Worm (Caenorhabditis elegans) whole organism, young adult: ENCODE data around the gene mrpl-49.
A peak's percentile ranks its signal among the peaks of the same experiment; 100 is the strongest.

Source experiments
- B0261.1 ChIP-seq: sonication (generic microtip); optimal IDR thresholded peaks from 2 replicates; lab custom pipeline; 2016; ENCODE audit warnings: mild to moderate bottlenecking, missing genetic modification characterization, moderate library complexity, missing compliant biosample characterization
- F23B12.7 ChIP-seq: sonication (generic microtip); optimal IDR thresholded peaks from 2 replicates; lab custom pipeline; 2017; ENCODE audit warnings: missing genetic modification characterization, mild to moderate bottlenecking, missing compliant biosample characterization, antibody characterized with exemption, moderate library complexity; ENCODE audit not compliant: insufficient read depth
- F49E8.2 ChIP-seq: sonication (generic microtip); optimal IDR thresholded peaks from 3 replicates; lab custom pipeline; 2017; ENCODE audit warnings: missing genetic modification characterization, mild to moderate bottlenecking, missing compliant biosample characterization, antibody characterized with exemption, moderate library complexity; ENCODE audit not compliant: insufficient read depth
- F52B5.7 ChIP-seq: sonication (generic microtip); optimal IDR thresholded peaks from 2 replicates; lab custom pipeline; 2016; ENCODE audit warnings: mild to moderate bottlenecking, missing genetic modification characterization, missing compliant biosample characterization
- K12H6.12 ChIP-seq: fragments of 200-800 bp; sonication (Bioruptor generic); optimal IDR thresholded peaks from 2 replicates; lab custom pipeline; 2018; ENCODE audit warnings: mild to moderate bottlenecking, missing genetic modification characterization, missing compliant biosample characterization
- T07F8.4 ChIP-seq: sonication (generic microtip); optimal IDR thresholded peaks from 2 replicates; lab custom pipeline; 2016; ENCODE audit warnings: mild to moderate bottlenecking, missing genetic modification characterization, moderate library complexity, missing compliant biosample characterization
- Y53G8AR.9 ChIP-seq: fragments of 200-800 bp; sonication (Bioruptor generic); conservative IDR thresholded peaks from 2 replicates; pipeline ENCODE4 v1.3.6; 2022; ENCODE audit warnings: missing genetic modification reagents, missing genetic modification characterization, missing compliant biosample characterization
- aptf-2 ChIP-seq: fragments of 200-800 bp; sonication (Bioruptor generic); conservative IDR thresholded peaks from 2 replicates; pipeline ENCODE4 v1.3.6; 2022; ENCODE audit warnings: missing genetic modification reagents, missing genetic modification characterization, missing compliant biosample characterization
- atf-7 ChIP-seq: sonication (generic microtip); optimal IDR thresholded peaks from 2 replicates; lab custom pipeline; 2017; ENCODE audit warnings: mild to moderate bottlenecking, missing genetic modification characterization, missing compliant biosample characterization
- attf-3 ChIP-seq: fragments of 200-800 bp; sonication (Bioruptor generic); conservative IDR thresholded peaks from 2 replicates; pipeline ENCODE4 v1.3.6; 2022; ENCODE audit warnings: missing genetic modification reagents, missing genetic modification characterization, missing compliant biosample characterization
- ccch-3 ChIP-seq: fragments of 200-800 bp; sonication (Bioruptor generic); optimal IDR thresholded peaks from 2 replicates; lab custom pipeline; 2018; ENCODE audit warnings: mild to moderate bottlenecking, missing genetic modification characterization, missing compliant biosample characterization
- cebp-1 ChIP-seq, 2 experiments: fragments of 200-800 bp in 1 of 2; sonication (Bioruptor generic) in 1 of 2; sonication (generic microtip) in 1 of 2; IDR thresholded peaks in 1 of 2; optimal IDR thresholded peaks in 1 of 2; 2 replicates each; pipeline versions ENCODE4 v1.3.6 to Lab custom; 2017 to 2022; ENCODE audit warnings: missing compliant biosample characterization in 2 of 2, missing genetic modification characterization in 2 of 2, mild to moderate bottlenecking in 1 of 2, missing genetic modification reagents in 1 of 2, moderate library complexity in 1 of 2
- ceh-100 ChIP-seq: fragments of 200-800 bp; sonication (Bioruptor generic); IDR thresholded peaks from 2 replicates; pipeline ENCODE4 v1.3.6; 2022; ENCODE audit warnings: missing genetic modification reagents, missing genetic modification characterization, missing compliant biosample characterization
- ceh-58 ChIP-seq: fragments of 200-800 bp; sonication (Bioruptor generic); IDR thresholded peaks from 2 replicates; pipeline ENCODE4 v1.3.6; 2022; ENCODE audit warnings: missing genetic modification characterization, missing compliant biosample characterization
- ceh-79 ChIP-seq: sonication (generic microtip); optimal IDR thresholded peaks from 2 replicates; lab custom pipeline; 2017; ENCODE audit warnings: mild to moderate bottlenecking, missing genetic modification characterization, missing compliant biosample characterization
- die-1 ChIP-seq: sonication (generic microtip); optimal IDR thresholded peaks from 2 replicates; lab custom pipeline; 2016; ENCODE audit warnings: missing genotype, mild to moderate bottlenecking, missing genetic modification characterization, missing compliant biosample characterization
- dox-1 ChIP-seq: fragments of 200-800 bp; sonication (Bioruptor generic); IDR thresholded peaks from 2 replicates; pipeline ENCODE4 v1.3.6; 2022; ENCODE audit warnings: missing genetic modification reagents, missing genetic modification characterization, missing compliant biosample characterization
- dpl-1 ChIP-seq: fragments of 150-350 bp; optimal IDR thresholded peaks from 2 replicates; lab custom pipeline; 2014; ENCODE audit warnings: missing biosample characterization, missing genetic modification reagents, missing genetic modification characterization
- efl-1 ChIP-seq: fragments of 150-350 bp; optimal IDR thresholded peaks from 2 replicates; lab custom pipeline; 2014; ENCODE audit warnings: missing biosample characterization, missing genetic modification reagents, missing genetic modification characterization
- egl-44 ChIP-seq: fragments of 200-800 bp; sonication (Bioruptor generic); IDR thresholded peaks from 2 replicates; pipeline ENCODE4 v1.3.6; 2022; ENCODE audit warnings: missing genetic modification reagents, missing genetic modification characterization, missing compliant biosample characterization
- fkh-3 ChIP-seq: sonication (generic microtip); optimal IDR thresholded peaks from 2 replicates; lab custom pipeline; 2016; ENCODE audit warnings: mild to moderate bottlenecking, missing genetic modification characterization, missing compliant biosample characterization
- gei-17 ChIP-seq: fragments of 200-800 bp; sonication (Bioruptor generic); optimal IDR thresholded peaks from 2 replicates; lab custom pipeline; 2018; ENCODE audit warnings: mild to moderate bottlenecking, missing genetic modification characterization, missing compliant biosample characterization
- hmg-1.2 ChIP-seq: fragments of 200-800 bp; sonication (Bioruptor generic); IDR thresholded peaks from 2 replicates; pipeline ENCODE4 v1.3.6; 2022; ENCODE audit warnings: missing genetic modification reagents, missing genetic modification characterization, missing compliant biosample characterization
- hmg-20 ChIP-seq: fragments of 200-800 bp; sonication (Bioruptor generic); IDR thresholded peaks from 2 replicates; pipeline ENCODE4 v1.3.6; 2022; ENCODE audit warnings: missing genetic modification reagents, missing genetic modification characterization, missing compliant biosample characterization
- lag-1 ChIP-seq: fragments of 200-800 bp; sonication (Bioruptor generic); IDR thresholded peaks from 2 replicates; pipeline ENCODE4 v1.3.6; 2022; ENCODE audit warnings: missing genetic modification reagents, missing genetic modification characterization, missing compliant biosample characterization
- let-607 ChIP-seq, 2 experiments: fragments of 200-800 bp in 1 of 2; sonication (Bioruptor generic) in 1 of 2; sonication (generic microtip) in 1 of 2; optimal IDR thresholded peaks; 2 replicates each; lab custom pipeline; 2016 to 2018; ENCODE audit warnings: mild to moderate bottlenecking in 2 of 2, missing compliant biosample characterization in 2 of 2, missing genetic modification characterization in 2 of 2, moderate library complexity in 2 of 2, missing genotype in 1 of 2
- lin-35 ChIP-seq, 3 experiments: fragments of 150-350 bp in 2 of 3; sonication (generic microtip) in 1 of 3; optimal IDR thresholded peaks; 2 replicates each; lab custom pipeline; 2014 to 2018; ENCODE audit warnings: missing biosample characterization in 3 of 3, missing genetic modification characterization in 3 of 3, missing genetic modification reagents in 3 of 3
- lin-54 ChIP-seq: fragments of 200-800 bp; sonication (Bioruptor generic); optimal IDR thresholded peaks from 2 replicates; lab custom pipeline; 2018; ENCODE audit warnings: mild to moderate bottlenecking, missing genetic modification characterization, missing compliant biosample characterization
- lsl-1 ChIP-seq: fragments of 200-800 bp; sonication (Bioruptor generic); optimal IDR thresholded peaks from 2 replicates; lab custom pipeline; 2018; ENCODE audit warnings: mild to moderate bottlenecking, missing genetic modification characterization, moderate library complexity, missing compliant biosample characterization
- lsy-27 ChIP-seq: sonication (generic microtip); optimal IDR thresholded peaks from 2 replicates; lab custom pipeline; 2017; ENCODE audit warnings: missing genetic modification characterization, mild to moderate bottlenecking, missing compliant biosample characterization, antibody characterized with exemption, missing genotype, borderline replicate concordance; ENCODE audit not compliant: insufficient read depth
- madf-8 ChIP-seq: fragments of 200-800 bp; sonication (Bioruptor generic); conservative IDR thresholded peaks from 2 replicates; pipeline ENCODE4 v1.3.6; 2022; ENCODE audit warnings: missing genetic modification reagents, missing genetic modification characterization, missing compliant biosample characterization
- mcd-1 ChIP-seq: fragments of 200-800 bp; sonication (Bioruptor generic); IDR thresholded peaks from 2 replicates; pipeline ENCODE4 v1.3.6; 2022; ENCODE audit warnings: missing genetic modification reagents, missing genetic modification characterization, missing compliant biosample characterization
- nfya-1 ChIP-seq: sonication (generic microtip); optimal IDR thresholded peaks from 2 replicates; lab custom pipeline; 2017; ENCODE audit warnings: antibody characterized with exemption, missing compliant biosample characterization, missing genetic modification characterization, borderline replicate concordance; ENCODE audit not compliant: insufficient read depth
- nhr-90 ChIP-seq: sonication (generic microtip); optimal IDR thresholded peaks from 2 replicates; lab custom pipeline; 2016; ENCODE audit warnings: missing genotype, mild to moderate bottlenecking, missing genetic modification characterization, missing compliant biosample characterization
- pbrm-1 ChIP-seq: fragments of 200-800 bp; sonication (Bioruptor generic); IDR thresholded peaks from 2 replicates; pipeline ENCODE4 v1.3.6; 2022; ENCODE audit warnings: missing genetic modification reagents, missing genetic modification characterization, missing compliant biosample characterization
- rec-8 ChIP-seq, 2 experiments: sonication (generic microtip); optimal IDR thresholded peaks; 2 replicates each; lab custom pipeline; 2016; ENCODE audit warnings: mild to moderate bottlenecking in 2 of 2, missing genetic modification characterization in 2 of 2, missing genetic modification reagents in 2 of 2, missing genotype in 2 of 2, missing biosample characterization in 1 of 2, missing compliant biosample characterization in 1 of 2, moderate library complexity in 1 of 2
- sdz-38 ChIP-seq: sonication (generic microtip); optimal IDR thresholded peaks from 2 replicates; lab custom pipeline; 2016; ENCODE audit warnings: missing genotype, missing genetic modification characterization, missing compliant biosample characterization
- sea-2 ChIP-seq: fragments of 200-800 bp; sonication (Bioruptor generic); IDR thresholded peaks from 2 replicates; pipeline ENCODE4 v1.3.6; 2022; ENCODE audit warnings: missing genetic modification characterization, missing compliant biosample characterization
- snpc-4 ChIP-seq, 5 experiments: fragments of 150-350 bp in 1 of 5; sonication (generic microtip) in 4 of 5; optimal IDR thresholded peaks; 2 replicates each; lab custom pipeline; 2014 to 2018; ENCODE audit warnings: missing genetic modification characterization in 5 of 5, missing biosample characterization in 3 of 5, antibody characterized with exemption in 2 of 5, mild to moderate bottlenecking in 2 of 5, missing compliant biosample characterization in 2 of 5, missing genotype in 2 of 5, moderate library complexity in 2 of 5, missing genetic modification reagents in 1 of 5
- somi-1 ChIP-seq: fragments of 200-800 bp; sonication (Bioruptor generic); optimal IDR thresholded peaks from 2 replicates; lab custom pipeline; 2018; ENCODE audit warnings: mild to moderate bottlenecking, missing genetic modification characterization, missing compliant biosample characterization
- sptf-2 ChIP-seq: fragments of 200-800 bp; sonication (Bioruptor generic); optimal IDR thresholded peaks from 2 replicates; lab custom pipeline; 2018; ENCODE audit warnings: mild to moderate bottlenecking, missing genetic modification characterization, missing compliant biosample characterization
- tbp1 ChIP-seq: fragments of 200-800 bp; sonication (Bioruptor generic); optimal IDR thresholded peaks from 2 replicates; lab custom pipeline; 2018; ENCODE audit warnings: mild to moderate bottlenecking, missing genetic modification characterization, missing compliant biosample characterization
- tlf-1 ChIP-seq: fragments of 200-800 bp; sonication (Bioruptor generic); optimal IDR thresholded peaks from 2 replicates; lab custom pipeline; 2018; ENCODE audit warnings: mild to moderate bottlenecking, missing genetic modification characterization, missing compliant biosample characterization
- zim-3 ChIP-seq: sonication (generic microtip); optimal IDR thresholded peaks from 2 replicates; lab custom pipeline; 2017; ENCODE audit warnings: mild to moderate bottlenecking, missing genetic modification characterization, moderate library complexity, missing compliant biosample characterization
- ztf-25 ChIP-seq: fragments of 200-800 bp; sonication (Bioruptor generic); IDR thresholded peaks from 2 replicates; pipeline ENCODE4 v1.3.6; 2022; ENCODE audit warnings: missing genetic modification reagents, missing genetic modification characterization, missing compliant biosample characterization

The mrpl-49 gene

ce11 chrV:12728062-12728665, at the start of gene mrpl-49, which contains the start of gene rpl-28 (continued):
- TF ChIP-seq fkh-3 (no peak), tbp1 (GFP tag; lab: Kevin White, UChicago) (peak; percentile 58), sea-2 (GFP tag; lab: Robert Waterston, UW) (no peak), efl-1 (GFP tag; lab: Kevin White, UChicago) (peak; percentile 23), somi-1 (GFP tag; lab: Kevin White, UChicago) (no peak), K12H6.12 (tag; lab: Kevin White, UChicago) (peak; percentile 5), F52B5.7 (tag; lab: Kevin White, UChicago) (no peak), dpl-1 (GFP tag; lab: Kevin White, UChicago) (no peak), mcd-1 (GFP tag; lab: Robert Waterston, UW) (peak; percentile 96), attf-3 (GFP tag; lab: Robert Waterston, UW) (peak; percentile 99), snpc-4 (GFP tag; optimal IDR thresholded peaks at IDR 0.05; lab: Kevin White, UChicago) (no peak), snpc-4 (tag; optimal IDR thresholded peaks at IDR 0.05; lab: Kevin White, UChicago) (peak in 3 of 4 experiments; percentile 28 to 81 (median 32)), tlf-1 (no peak), ceh-79 (tag; lab: Kevin White, UChicago) (no peak), hmg-1.2 (GFP tag; lab: Robert Waterston, UW) (peak; percentile 52), dox-1 (peak; percentile 64), let-607 (tag; optimal IDR thresholded peaks at IDR 0.05; lab: Kevin White, UChicago) (no peak), pbrm-1 (GFP tag; lab: Robert Waterston, UW) (no peak), ccch-3 (no peak), aptf-2 (GFP tag; lab: Robert Waterston, UW) (no peak), Y53G8AR.9 (GFP tag; lab: Robert Waterston, UW) (peak; percentile 48; the same call in 1 of the 2 replicates), sdz-38 (no peak), ceh-58 (GFP tag; lab: Robert Waterston, UW) (no peak), F49E8.2 (tag; lab: Kevin White, UChicago) (peak; percentile 42), atf-7 (tag; lab: Kevin White, UChicago) (no peak), die-1 (tag; lab: Kevin White, UChicago) (no peak), lsy-27 (tag; lab: Kevin White, UChicago) (no peak), lin-35 (GFP tag; optimal IDR thresholded peaks at IDR 0.05; lab: Kevin White, UChicago) (peak in 1 of 3 experiments; percentile 76), zim-3 (tag; lab: Kevin White, UChicago) (no peak), cebp-1 (GFP tag; IDR thresholded peaks at IDR 0.05; lab: Robert Waterston, UW) (no peak), cebp-1 (tag; optimal IDR thresholded peaks at IDR 0.05; lab: Kevin White, UChicago) (peak; percentile 68), nfya-1 (tag; lab: Kevin White, UChicago) (no peak), egl-44 (GFP tag; lab: Robert Waterston, UW) (no peak), nhr-90 (tag; lab: Kevin White, UChicago) (no peak), lsl-1 (GFP tag; lab: Kevin White, UChicago) (peak; percentile 56), gei-17 (GFP tag; lab: Kevin White, UChicago) (no peak), F23B12.7 (tag; lab: Kevin White, UChicago) (peak; percentile 91), ztf-25 (GFP tag; lab: Robert Waterston, UW) (no peak), B0261.1 (no peak), sptf-2 (GFP tag; lab: Kevin White, UChicago) (no peak), ceh-100 (GFP tag; lab: Robert Waterston, UW) (no peak), T07F8.4 (tag; lab: Kevin White, UChicago) (no peak), madf-8 (GFP tag; lab: Robert Waterston, UW) (0 out of 2 replicates have a peak, but pooled peaks have one; percentile 4), rec-8 (tag; optimal IDR thresholded peaks at IDR 0.05; lab: Kevin White, UChicago) (no peak), lin-54 (GFP tag; lab: Kevin White, UChicago) (peak; percentile 71), lag-1 (GFP tag; lab: Robert Waterston, UW) (no peak), hmg-20 (GFP tag; lab: Robert Waterston, UW) (no peak)
- TF ChIP-seq, all 124 proteins: peak for 28
